Worm (Caenorhabditis elegans) whole organism, midembryonic: Measurements from ENCODE around the gene F15H10.7.

Experiments used
- T22C8.4 ChIP-seq: fragments of 200-800 bp; sonication (Bioruptor generic); IDR thresholded peaks from 2 replicates; pipeline ENCODE4 v1.3.6; 2022; ENCODE audit warnings: missing genetic modification characterization, missing compliant biosample characterization
- cog-1 ChIP-seq: sonication (generic microtip); optimal IDR thresholded peaks from 2 replicates; lab custom pipeline; 2016; ENCODE audit warnings: missing genetic modification characterization, missing compliant biosample characterization
- flt-1 ChIP-seq: fragments of 200-800 bp; sonication (Bioruptor generic); IDR thresholded peaks from 2 replicates; pipeline ENCODE4 v1.3.6; 2022; ENCODE audit warnings: missing genetic modification characterization, missing compliant biosample characterization
- klf-2 ChIP-seq: fragments of 200-800 bp; sonication (Bioruptor generic); conservative IDR thresholded peaks from 2 replicates; pipeline ENCODE4 v1.3.6; 2022; ENCODE audit warnings: missing genetic modification reagents, missing genetic modification characterization, missing compliant biosample characterization
- med-1 ChIP-seq: sonication (generic microtip); optimal IDR thresholded peaks from 2 replicates; lab custom pipeline; 2017; ENCODE audit warnings: missing genetic modification characterization, mild to moderate bottlenecking, missing compliant biosample characterization, antibody characterized with exemption, missing genetic modification reagents; ENCODE audit not compliant: insufficient read depth
- ref-1 ChIP-seq: fragments of 200-800 bp; sonication (Bioruptor generic); conservative IDR thresholded peaks from 2 replicates; pipeline ENCODE4 v1.3.6; 2022; ENCODE audit warnings: missing genetic modification reagents, missing genetic modification characterization, missing compliant biosample characterization
- tab-1 ChIP-seq: fragments of 200-800 bp; sonication (Bioruptor generic); IDR thresholded peaks from 2 replicates; pipeline ENCODE4 v1.3.6; 2022; ENCODE audit warnings: missing genetic modification characterization, missing compliant biosample characterization
- ztf-23 ChIP-seq: fragments of 200-800 bp; sonication (Bioruptor generic); IDR thresholded peaks from 2 replicates; pipeline ENCODE4 v1.3.6; 2022; ENCODE audit warnings: missing genetic modification reagents, missing genetic modification characterization, missing compliant biosample characterization
- ztf-29 ChIP-seq: fragments of 200-800 bp; sonication (Bioruptor generic); IDR thresholded peaks from 2 replicates; pipeline ENCODE4 v1.3.6; 2022; ENCODE audit warnings: missing genetic modification reagents, missing genetic modification characterization, missing compliant biosample characterization

The F15H10.7 gene

DNA sequence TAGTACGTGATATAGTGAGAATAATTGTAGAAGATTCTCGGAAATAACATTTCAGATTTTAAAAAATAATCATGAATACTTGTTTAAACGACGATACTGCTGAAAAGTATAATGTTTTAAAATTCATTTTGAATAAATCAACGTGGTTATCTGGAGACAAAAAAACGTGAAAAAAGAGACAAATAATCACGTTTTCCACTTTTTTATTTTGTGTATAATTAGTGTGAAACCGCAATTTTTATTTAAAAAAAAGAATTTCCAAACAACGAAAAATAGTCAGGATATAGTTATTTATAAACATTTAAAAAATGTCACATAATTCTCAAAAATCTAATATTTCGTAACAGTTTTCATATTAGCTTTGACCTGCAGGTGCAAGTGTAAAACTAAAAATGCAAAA lies at the start of gene F15H10.7:
Gene F15H10.7, minus strand, starts transcription at position 101 of the 400 bp plus-strand sequence.
- TF ChIP-seq ref-1 (GFP tag; lab: Robert Waterston, UW) (no peak), ztf-23 (GFP tag; lab: Robert Waterston, UW) (no peak), tab-1 (GFP tag; lab: Robert Waterston, UW) (no peak), T22C8.4 (GFP tag; lab: Robert Waterston, UW) (no peak), cog-1 (tag; lab: Kevin White, UChicago) (no peak), klf-2 (GFP tag; lab: Robert Waterston, UW) (no peak), med-1 (GFP tag; lab: Kevin White, UChicago) (no peak), flt-1 (GFP tag; lab: Robert Waterston, UW) (no peak)

DNA sequence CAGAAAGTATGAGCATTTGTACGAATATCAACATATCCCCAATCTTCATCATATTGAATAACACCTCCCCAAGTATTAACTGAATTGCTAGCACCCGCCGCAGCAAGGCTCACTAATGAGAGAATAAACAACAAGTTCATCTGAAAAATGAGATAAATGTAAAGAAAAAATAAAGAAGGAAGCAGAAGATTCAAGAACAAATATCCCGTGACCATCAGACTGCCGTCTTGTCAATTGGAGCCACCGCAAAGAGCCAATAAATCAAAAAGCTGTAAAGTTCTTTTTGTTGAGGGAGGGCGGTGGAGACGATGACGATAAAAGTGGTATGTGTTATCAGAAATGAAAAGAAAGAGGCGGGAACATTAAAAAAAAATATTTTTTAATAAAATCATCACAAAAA lies 47.3 kb upstream of the F15H10.7 start, which contains the start of gene Y32F6A.5:
Gene Y32F6A.5, minus strand, starts transcription at position 140 of the 400 bp plus-strand sequence.
- TF ChIP-seq cog-1 (tag; lab: Kevin White, UChicago) (no peak), flt-1 (GFP tag; lab: Robert Waterston, UW) (no peak), ztf-23 (GFP tag; lab: Robert Waterston, UW) (no peak), klf-2 (GFP tag; lab: Robert Waterston, UW) (no peak), med-1 (GFP tag; lab: Kevin White, UChicago) (no peak)

- peak; percentile 85 for TF ChIP-seq ztf-23 (GFP tag; lab: Robert Waterston, UW)
- peak; percentile 61; the same call in 1 of the 2 replicates for TF ChIP-seq ref-1 (GFP tag; lab: Robert Waterston, UW)
- peak; percentile 89 for TF ChIP-seq klf-2 (GFP tag; lab: Robert Waterston, UW)
- peak; percentile 90 for TF ChIP-seq flt-1 (GFP tag; lab: Robert Waterston, UW)
Observed at ce11 chrV:10450355-10450754, 44.1 kb upstream of the F15H10.7 start.

DNA sequence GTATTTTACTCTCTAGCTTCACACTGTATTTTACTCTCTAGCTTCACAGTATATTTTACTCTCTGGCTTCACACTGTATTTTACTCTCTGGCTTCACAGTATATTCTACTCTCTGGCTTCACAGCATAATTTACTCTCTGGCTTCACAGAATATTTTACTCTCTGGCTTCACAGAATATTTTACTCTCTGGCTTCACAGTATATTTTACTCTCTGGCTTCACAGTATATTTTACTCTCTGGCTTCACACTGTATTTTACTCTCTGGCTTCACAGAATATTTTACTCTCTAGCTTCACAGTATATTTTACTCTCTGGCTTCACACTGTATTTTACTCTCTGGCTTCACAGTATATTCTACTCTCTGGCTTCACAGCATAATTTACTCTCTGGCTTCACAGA lies 43.7 kb upstream of the F15H10.7 start:
- TF ChIP-seq ref-1 (GFP tag; lab: Robert Waterston, UW) = 0 out of 2 replicates have a peak, but pooled peaks have one; percentile 7

DNA sequence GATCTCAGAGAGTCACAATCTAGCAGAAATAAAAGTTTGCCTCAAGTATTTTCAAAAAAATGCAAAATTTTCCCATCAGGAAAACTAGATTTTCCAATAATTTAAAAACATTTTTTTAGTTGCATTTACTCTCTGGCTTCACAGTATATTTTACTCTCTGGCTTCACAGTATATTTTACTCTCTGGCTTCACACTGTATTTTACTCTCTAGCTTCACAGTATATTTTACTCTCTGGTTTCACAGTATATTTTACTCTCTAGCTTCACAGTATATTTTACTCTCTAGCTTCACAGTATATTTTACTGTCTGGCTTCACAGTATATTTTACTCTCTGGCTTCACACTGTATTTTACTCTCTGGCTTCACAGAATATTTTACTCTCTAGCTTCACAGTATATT lies 43.1 kb upstream of the F15H10.7 start:
- TF ChIP-seq flt-1 (GFP tag; lab: Robert Waterston, UW) (peak; percentile 60; the same call in 1 of the 2 replicates), ztf-23 (GFP tag; lab: Robert Waterston, UW) (peak; percentile 54; the same call in 1 of the 2 replicates), tab-1 (GFP tag; lab: Robert Waterston, UW) (0 out of 2 replicates have a peak, but pooled peaks have one; percentile 6), ztf-29 (GFP tag; lab: Robert Waterston, UW) (peak; percentile 51; the same call in 1 of the 2 replicates), ref-1 (GFP tag; lab: Robert Waterston, UW) (0 out of 2 replicates have a peak, but pooled peaks have one; percentile 53)

- TF ChIP-seq cog-1 (tag; lab: Kevin White, UChicago) (no peak), tab-1 (GFP tag; lab: Robert Waterston, UW) (no peak), T22C8.4 (GFP tag; lab: Robert Waterston, UW) (peak; percentile 73)
Observed at ce11 chrV:10441135-10442024, 35.2 kb upstream of the F15H10.7 start, which contains the start of gene pap-1. Gene pap-1 (plus strand): TSS chrV:10441974.

ce11 chrV:10440723-10441122 lies 34.5 kb upstream of the F15H10.7 start, which contains the start of gene snf-10:
Gene snf-10 (minus strand): TSS chrV:10440823.
- no peak for TF ChIP-seq ztf-23 (GFP tag; lab: Robert Waterston, UW)
- no peak for TF ChIP-seq T22C8.4 (GFP tag; lab: Robert Waterston, UW)
- no peak for TF ChIP-seq cog-1 (tag; lab: Kevin White, UChicago)

ce11 chrV:10436612-10437011 lies 30.4 kb upstream of the F15H10.7 start, which contains the start of gene set-22:
Gene set-22 (plus strand): TSS chrV:10436912.
- TF ChIP-seq ztf-23 (GFP tag; lab: Robert Waterston, UW) (no peak), ref-1 (GFP tag; lab: Robert Waterston, UW) (no peak)

DNA sequence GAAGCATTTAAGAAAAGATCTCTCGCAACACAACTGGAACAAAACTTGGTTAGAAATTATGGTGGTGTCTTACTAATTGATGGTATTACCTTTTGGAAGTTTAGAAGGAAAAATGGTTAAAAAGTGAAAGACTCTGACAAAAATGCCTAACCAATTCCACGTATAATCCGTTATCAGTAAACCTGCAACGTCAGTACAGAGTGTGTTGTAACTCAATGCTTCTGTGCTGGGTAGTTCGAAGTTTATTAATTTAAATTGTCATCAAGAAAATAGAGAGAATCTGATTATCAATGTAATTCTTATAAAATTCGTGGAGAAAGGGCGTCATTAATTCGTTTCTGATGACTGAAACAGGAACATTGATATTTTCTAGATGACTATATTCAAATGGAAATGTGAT lies 29.0 kb upstream of the F15H10.7 start:
- TF ChIP-seq tab-1 (GFP tag; lab: Robert Waterston, UW) = no peak
- no peak for TF ChIP-seq flt-1 (GFP tag; lab: Robert Waterston, UW)
- no peak for TF ChIP-seq ztf-23 (GFP tag; lab: Robert Waterston, UW)
- no peak for TF ChIP-seq T22C8.4 (GFP tag; lab: Robert Waterston, UW)
- no peak for TF ChIP-seq ztf-29 (GFP tag; lab: Robert Waterston, UW)
- no peak for TF ChIP-seq med-1 (GFP tag; lab: Kevin White, UChicago)
- no peak for TF ChIP-seq ref-1 (GFP tag; lab: Robert Waterston, UW)
- no peak for TF ChIP-seq klf-2 (GFP tag; lab: Robert Waterston, UW)
- no peak for TF ChIP-seq cog-1 (tag; lab: Kevin White, UChicago)

- TF ChIP-seq tab-1 (GFP tag; lab: Robert Waterston, UW) = no peak
- no peak for TF ChIP-seq ztf-29 (GFP tag; lab: Robert Waterston, UW)
- no peak for TF ChIP-seq klf-2 (GFP tag; lab: Robert Waterston, UW)
- TF ChIP-seq flt-1 (GFP tag; lab: Robert Waterston, UW) = no peak
- TF ChIP-seq med-1 (GFP tag; lab: Kevin White, UChicago) = no peak
- TF ChIP-seq ztf-23 (GFP tag; lab: Robert Waterston, UW) = no peak
- no peak for TF ChIP-seq ref-1 (GFP tag; lab: Robert Waterston, UW)
- TF ChIP-seq cog-1 (tag; lab: Kevin White, UChicago) = no peak
- no peak for TF ChIP-seq T22C8.4 (GFP tag; lab: Robert Waterston, UW)
Observed at ce11 chrV:10433721-10434120, 27.5 kb upstream of the F15H10.7 start, which contains the start of gene Y32F6A.4. Gene Y32F6A.4 (minus strand): TSS chrV:10434067.
